Fruit fly (Drosophila melanogaster): ENCODE results near the gene Ufsp2.

dm6 chr3L:15592536-15593260 lies 16.3 kb downstream of the Ufsp2 start:
- TF ChIP-seq Sin3A (optimal IDR thresholded peaks at IDR 0.05) (no peak), h (optimal IDR thresholded peaks at IDR 0.05) (no peak), insv (optimal IDR thresholded peaks at IDR 0.05) (no peak), psq (optimal IDR thresholded peaks at IDR 0.05) (no peak)
